Fruit fly (Drosophila melanogaster): ENCODE measurements around the gene Vha100-4.

Gene Vha100-4

DNA sequence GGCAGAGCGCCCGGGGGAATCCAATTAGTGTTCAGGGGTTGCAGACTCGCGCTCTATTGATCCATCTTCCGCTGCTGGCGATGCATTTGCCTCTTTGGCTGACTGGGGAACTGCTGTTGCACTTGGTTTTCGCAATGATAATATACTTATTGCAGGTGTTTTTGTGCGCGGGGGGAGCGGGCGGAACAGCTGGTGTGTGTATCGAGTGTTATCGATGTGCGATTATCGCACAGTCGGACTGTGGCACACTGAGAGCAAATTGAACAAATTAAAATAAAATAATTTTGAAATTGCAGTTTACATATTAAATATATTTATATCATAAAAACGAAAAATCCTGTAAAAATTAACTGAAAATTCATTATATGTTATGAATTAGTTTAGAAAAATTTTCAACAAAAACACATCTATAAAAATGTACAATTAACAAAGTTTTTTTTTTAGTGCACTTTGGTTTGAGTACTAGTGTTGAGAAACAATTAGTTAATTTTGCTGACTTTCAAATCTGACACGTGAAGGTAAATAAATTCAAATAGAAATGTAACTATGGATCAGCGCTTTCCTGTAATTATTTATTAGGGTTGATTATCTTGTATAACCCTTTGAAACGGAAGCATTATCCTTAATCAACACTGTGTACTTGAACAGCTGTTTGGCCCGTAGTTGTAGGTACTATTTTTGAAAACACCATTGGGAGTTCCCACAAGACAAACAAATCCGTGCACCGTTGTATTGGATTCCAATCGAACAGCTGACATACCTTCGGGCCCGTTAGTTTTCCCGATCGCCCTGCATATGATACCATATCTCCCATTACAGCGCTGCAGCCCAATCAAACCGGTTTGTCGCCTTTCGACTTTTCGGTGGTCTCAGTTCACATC lies 13.2 kb upstream of the Vha100-4 start, which contains the start of the genes Wdr37 and koko (continued):
- TF ChIP-seq Side (GFP tag; optimal IDR thresholded peaks at IDR 0.05) (peak; percentile 82), dm (GFP tag; optimal IDR thresholded peaks at IDR 0.05) (peak; percentile 53), CG32767 (GFP tag; IDR thresholded peaks at IDR 0.05) (peak; percentile 99), CG12942 (GFP tag; optimal IDR thresholded peaks at IDR 0.05) (peak; percentile 96), pros (GFP tag; optimal IDR thresholded peaks at IDR 0.05) (peak; percentile 57), HmgZ (tag; optimal IDR thresholded peaks at IDR 0.05) (peak; percentile 96), MTF-1 (GFP tag; optimal IDR thresholded peaks at IDR 0.05; ENCODE audit: borderline replicate concordance) (peak; percentile 69), sim (GFP tag; IDR thresholded peaks at IDR 0.05) (peak; percentile 96), gfzf (GFP tag; optimal IDR thresholded peaks at IDR 0.05) (peak; percentile 8), jumu (GFP tag; optimal IDR thresholded peaks at IDR 0.05) (peak; percentile 55), HLH3B (GFP tag; IDR thresholded peaks at IDR 0.05) (peak; percentile 99), Hr3 (GFP tag; optimal IDR thresholded peaks at IDR 0.05) (peak; percentile 99), Atf-2 (GFP tag; optimal IDR thresholded peaks at IDR 0.05) (peak; percentile 69), dpn (GFP tag; optimal IDR thresholded peaks at IDR 0.05) (peak; percentile 78 to 96), chinmo (GFP tag; IDR thresholded peaks at IDR 0.05; ENCODE audit: partially characterized antibody) (0 out of 4 replicates have a peak, but pooled peaks have one; percentile 28), ab (GFP tag; optimal IDR thresholded peaks at IDR 0.05) (peak; percentile 53), eve (GFP tag; optimal IDR thresholded peaks at IDR 0.05) (no peak), CG6854 (GFP tag; optimal IDR thresholded peaks at IDR 0.05) (peak; percentile 87), CG6765 (GFP tag; optimal IDR thresholded peaks at IDR 0.05) (peak; percentile 92), ham (GFP tag; IDR thresholded peaks at IDR 0.05) (peak; percentile 93), CG32532 (GFP tag; IDR thresholded peaks at IDR 0.05) (peak; percentile 99), fd64A (GFP tag; optimal IDR thresholded peaks at IDR 0.05) (peak; percentile 19), Xrp1 (GFP tag; IDR thresholded peaks at IDR 0.05) (peak; percentile 99), CG6813 (GFP tag; optimal IDR thresholded peaks at IDR 0.05) (peak; percentile 88), B-H1 (GFP tag; IDR thresholded peaks at IDR 0.05) (peak; percentile 95), CG18476 (GFP tag; optimal IDR thresholded peaks at IDR 0.05) (peak; percentile 93), D19B (GFP tag; optimal IDR thresholded peaks at IDR 0.05) (peak; percentile 80), bcd (GFP tag; optimal IDR thresholded peaks at IDR 0.05) (peak; percentile 96), CG12659 (GFP tag; optimal IDR thresholded peaks at IDR 0.05) (peak; percentile 98), Hr39 (optimal IDR thresholded peaks at IDR 0.05) (no peak), sna (GFP tag; IDR thresholded peaks at IDR 0.05; ENCODE audit: partially characterized antibody) (peak; percentile 60), PHDP (tag; optimal IDR thresholded peaks at IDR 0.05) (peak; percentile 97), CG2120 (GFP tag; optimal IDR thresholded peaks at IDR 0.05) (peak; percentile 94), CG1529 (GFP tag; optimal IDR thresholded peaks at IDR 0.05) (peak; percentile 80), Adf1 (GFP tag; IDR thresholded peaks at IDR 0.05) (peak; percentile 84), CG31224 (GFP tag; IDR thresholded peaks at IDR 0.05) (peak; percentile 94), tna (GFP tag; IDR thresholded peaks at IDR 0.05; ENCODE audit: partially characterized antibody) (peak; percentile 53; the same call in 1 of the 2 replicates), CG10366 (GFP tag; IDR thresholded peaks at IDR 0.05) (peak; percentile 97), Scr (GFP tag; IDR thresholded peaks at IDR 0.05; ENCODE audit: partially characterized antibody) (peak; percentile 57), Mrtf (GFP tag; IDR thresholded peaks at IDR 0.05) (peak; percentile 94), Oaz (GFP tag; IDR thresholded peaks at IDR 0.05) (peak; percentile 89), Dll (GFP tag; IDR thresholded peaks at IDR 0.05; ENCODE audit: partially characterized antibody) (peak; percentile 61; the same call in 2 of the 4 replicates), dati (GFP tag; IDR thresholded peaks at IDR 0.05) (peak; percentile 82; the same call in 1 of the 2 replicates), Bgb (GFP tag; IDR thresholded peaks at IDR 0.05; ENCODE audit: partially characterized antibody) (0 out of 2 replicates have a peak, but pooled peaks have one; percentile 7), jigr1 (GFP tag; IDR thresholded peaks at IDR 0.05) (peak; percentile 94), CG17385 (GFP tag; optimal IDR thresholded peaks at IDR 0.05) (peak; percentile 94), otp (GFP tag; IDR thresholded peaks at IDR 0.05) (peak; percentile 94), rib (GFP tag; IDR thresholded peaks at IDR 0.05) (peak; percentile 97), CG8478 (optimal IDR thresholded peaks at IDR 0.05) (no peak)

All from whole organism, embryonic.